Worm (Caenorhabditis elegans) whole organism, L1 larva: Measurements from ENCODE around the gene col-10.

Source experiments
- blmp-1 ChIP-seq: fragments of 150-350 bp; optimal IDR thresholded peaks from 2 replicates; lab custom pipeline; 2014; ENCODE audit warnings: missing biosample characterization, missing genetic modification characterization
- dpl-1 ChIP-seq, 3 experiments: fragments of 150-350 bp in 2 of 3; sonication (generic microtip) in 1 of 3; optimal IDR thresholded peaks; 2 replicates each; lab custom pipeline; 2014 to 2017; ENCODE audit warnings: missing biosample characterization in 3 of 3, missing genetic modification characterization in 3 of 3, missing genetic modification reagents in 3 of 3
- irx-1 ChIP-seq: sonication (generic microtip); optimal IDR thresholded peaks from 2 replicates; lab custom pipeline; 2016; ENCODE audit warnings: missing genetic modification characterization, missing compliant biosample characterization
- nhr-237 ChIP-seq: fragments of 150-350 bp; optimal IDR thresholded peaks from 2 replicates; lab custom pipeline; 2014; ENCODE audit warnings: missing biosample characterization, missing genetic modification characterization
- nhr-90 ChIP-seq: sonication (generic microtip); optimal IDR thresholded peaks from 2 replicates; lab custom pipeline; 2016; ENCODE audit warnings: mild to moderate bottlenecking, missing genetic modification characterization, missing compliant biosample characterization; ENCODE audit not compliant: poor library complexity
- pqm-1 ChIP-seq: sonication (generic microtip); optimal IDR thresholded peaks from 3 replicates; lab custom pipeline; 2017; ENCODE audit warnings: missing biosample characterization, missing genetic modification characterization

DNA sequence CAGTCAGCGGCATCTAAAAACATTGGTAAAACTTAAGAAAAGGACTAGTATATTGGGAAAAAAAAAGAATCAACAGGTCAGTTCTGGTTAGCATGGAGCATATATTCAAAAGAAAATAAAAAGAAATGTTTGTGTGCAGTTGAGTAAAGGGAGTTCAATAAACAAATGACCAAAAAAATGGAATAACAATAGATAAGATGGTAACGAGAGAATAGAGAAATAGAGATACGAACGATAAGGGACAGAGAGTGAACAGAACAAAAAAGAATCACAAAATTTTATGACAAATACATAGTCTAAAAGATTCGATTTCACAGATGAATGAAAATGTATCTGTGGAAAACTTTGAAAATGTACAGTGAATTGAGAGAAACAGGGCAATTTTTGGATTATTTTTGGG, 7.9 kb upstream of the col-10 start, which contains the start of gene gad-3:
- no peak for TF ChIP-seq nhr-90 (tag; lab: Kevin White, UChicago)
- TF ChIP-seq blmp-1 (tag; lab: Kevin White, UChicago), result peak; percentile 7
- TF ChIP-seq dpl-1 (GFP tag; optimal IDR thresholded peaks at IDR 0.05; lab: Kevin White, UChicago), result no peak
- no peak for TF ChIP-seq pqm-1 (tag; lab: Kevin White, UChicago)
- no peak for TF ChIP-seq irx-1 (tag; lab: Kevin White, UChicago)
- TF ChIP-seq nhr-237, result no peak
